Worm (Caenorhabditis elegans) whole organism, L2 larva: ENCODE data around the gene fbxc-34.

Source experiments
- alr-1 ChIP-seq: fragments of 150-350 bp; optimal IDR thresholded peaks from 2 replicates; lab custom pipeline; 2014; ENCODE audit warnings: missing biosample characterization, missing genetic modification characterization
- blmp-1 ChIP-seq: sonication (generic microtip); optimal IDR thresholded peaks from 2 replicates; lab custom pipeline; 2017; ENCODE audit warnings: missing genetic modification characterization, mild to moderate bottlenecking, missing compliant biosample characterization, antibody characterized with exemption, moderate library complexity; ENCODE audit not compliant: insufficient read depth
- elt-1 ChIP-seq: fragments of 150-350 bp; optimal IDR thresholded peaks from 2 replicates; lab custom pipeline; 2014; ENCODE audit warnings: missing biosample characterization, missing genetic modification characterization
- elt-3 ChIP-seq: sonication (generic microtip); optimal IDR thresholded peaks from 2 replicates; lab custom pipeline; 2017; ENCODE audit warnings: missing biosample characterization, missing genetic modification characterization
- lin-13 ChIP-seq: fragments of 150-350 bp; optimal IDR thresholded peaks from 2 replicates; lab custom pipeline; 2014; ENCODE audit warnings: missing biosample characterization, missing genetic modification reagents, missing genetic modification characterization
- nhr-11 ChIP-seq: fragments of 150-350 bp; optimal IDR thresholded peaks from 2 replicates; lab custom pipeline; 2014; ENCODE audit warnings: missing biosample characterization, missing genetic modification characterization
- nhr-6 ChIP-seq: fragments of 150-350 bp; optimal IDR thresholded peaks from 2 replicates; lab custom pipeline; 2014; ENCODE audit warnings: missing biosample characterization, missing genetic modification characterization
- ztf-1 ChIP-seq: fragments of 200-800 bp; sonication (Bioruptor generic); conservative IDR thresholded peaks from 2 replicates; pipeline ENCODE4 v1.3.6; 2022; ENCODE audit warnings: missing genetic modification characterization, missing compliant biosample characterization
- ztf-11 ChIP-seq: sonication (generic microtip); optimal IDR thresholded peaks from 2 replicates; lab custom pipeline; 2017; ENCODE audit warnings: missing biosample characterization, missing genetic modification characterization

DNA sequence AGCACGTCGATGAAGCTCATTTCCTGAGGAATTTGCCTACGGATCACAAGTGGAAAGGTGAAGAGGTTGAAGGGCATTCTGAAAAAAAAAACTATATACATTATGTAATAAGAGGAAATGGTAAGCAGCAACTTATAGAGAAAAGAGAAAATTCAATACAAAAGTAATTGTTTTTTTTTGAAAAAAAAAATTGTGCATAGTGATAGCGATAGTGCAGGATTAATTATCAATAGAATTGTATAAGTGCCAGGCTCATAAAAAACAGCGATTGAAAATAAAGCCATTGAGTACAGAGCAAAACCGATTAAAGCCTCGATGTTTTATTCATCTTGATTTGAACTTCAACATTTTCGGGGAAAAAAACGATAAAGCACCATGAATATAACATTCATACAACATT, 41.9 kb downstream of the fbxc-34 start, which contains the start of gene C32B5.15:
- TF ChIP-seq elt-1 (tag; lab: Kevin White, UChicago) (no peak), nhr-11 (tag; lab: Kevin White, UChicago) (no peak), lin-13 (GFP tag; lab: Kevin White, UChicago) (no peak), nhr-6 (no peak), alr-1 (no peak), ztf-11 (tag; lab: Kevin White, UChicago) (no peak), elt-3 (tag; lab: Kevin White, UChicago) (no peak), ztf-1 (no peak), blmp-1 (no peak)
